Worm (Caenorhabditis elegans) whole organism, L3 larva: ENCODE measurements around the gene C18A11.1.

ENCODE experiments used
- aly-2 ChIP-seq: fragments of 150-350 bp; optimal IDR thresholded peaks from 2 replicates; lab custom pipeline; 2014; ENCODE audit warnings: missing biosample characterization, missing genetic modification characterization
- ama-1 ChIP-seq: fragments of 150-350 bp; optimal IDR thresholded peaks from 2 replicates; lab custom pipeline; 2018
- egl-27 ChIP-seq: sonication (generic microtip); optimal IDR thresholded peaks from 4 replicates; lab custom pipeline; 2017; ENCODE audit warnings: missing biosample characterization, missing genetic modification reagents, missing genetic modification characterization
- elt-3 ChIP-seq, 3 experiments: fragments of 150-350 bp in 1 of 3; sonication (generic microtip) in 2 of 3; optimal IDR thresholded peaks; 2 replicates in 2 of 3; 4 replicates in 1 of 3; lab custom pipeline; 2014 to 2017; ENCODE audit warnings: missing biosample characterization in 3 of 3, missing genetic modification characterization in 3 of 3
- fos-1 ChIP-seq: fragments of 150-350 bp; optimal IDR thresholded peaks from 2 replicates; lab custom pipeline; 2014; ENCODE audit warnings: missing biosample characterization, missing genetic modification characterization
- nhr-25 ChIP-seq: sonication (generic microtip); optimal IDR thresholded peaks from 2 replicates; lab custom pipeline; 2017; ENCODE audit warnings: missing biosample characterization, missing genetic modification characterization
- nhr-67 ChIP-seq: fragments of 150-350 bp; optimal IDR thresholded peaks from 2 replicates; lab custom pipeline; 2014; ENCODE audit warnings: missing biosample characterization, missing genetic modification characterization
- pha-4 ChIP-seq: fragments of 150-350 bp; optimal IDR thresholded peaks from 2 replicates; lab custom pipeline; 2014; ENCODE audit warnings: missing biosample characterization, missing genetic modification reagents, missing genetic modification characterization
- sea-2 ChIP-seq: fragments of 150-350 bp; sonication (generic microtip); optimal IDR thresholded peaks from 4 replicates; lab custom pipeline; 2014; ENCODE audit warnings: missing biosample characterization, missing genetic modification reagents, missing genetic modification characterization
- tbx-2 ChIP-seq: sonication (generic microtip); optimal IDR thresholded peaks from 2 replicates; lab custom pipeline; 2016; ENCODE audit warnings: mild to moderate bottlenecking, missing genetic modification characterization, missing compliant biosample characterization
- ztf-4 ChIP-seq: fragments of 150-350 bp; optimal IDR thresholded peaks from 2 replicates; lab custom pipeline; 2014; ENCODE audit warnings: missing biosample characterization, missing genetic modification characterization

DNA sequence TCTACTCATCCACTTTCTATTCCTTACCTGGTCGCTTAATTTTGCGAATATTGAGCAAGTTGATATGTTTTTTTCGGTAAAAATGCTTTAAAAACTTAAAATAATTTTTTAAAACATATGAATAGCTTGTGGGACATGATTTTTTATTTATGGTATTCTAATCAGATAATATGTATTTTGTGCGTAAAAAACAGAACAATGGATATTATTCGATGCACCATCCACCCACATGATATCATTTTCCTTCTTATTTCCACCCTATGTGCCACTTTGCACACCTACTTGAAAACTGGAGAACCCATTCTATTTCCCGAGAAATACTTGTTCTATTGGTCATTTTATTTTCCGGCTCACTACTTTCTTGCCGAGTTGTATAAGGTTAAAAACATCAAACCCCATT lies 1.9 kb upstream of the C18A11.1 start, which contains the start of gene C18A11.2:
- TF ChIP-seq egl-27 (tag; lab: Kevin White, UChicago) (no peak), aly-2 (tag; lab: Kevin White, UChicago) (no peak), fos-1 (no peak), nhr-67 (tag; lab: Kevin White, UChicago) (no peak), ama-1 (lab: Kevin White, UChicago) (no peak), nhr-25 (tag; lab: Kevin White, UChicago) (no peak), ztf-4 (tag; lab: Kevin White, UChicago) (no peak), elt-3 (tag; optimal IDR thresholded peaks at IDR 0.05; lab: Kevin White, UChicago) (no peak), sea-2 (no peak), tbx-2 (tag; lab: Kevin White, UChicago) (no peak), pha-4 (no peak)
